Fruit fly (Drosophila melanogaster): Measurements from ENCODE around the gene CG33160.

DNA sequence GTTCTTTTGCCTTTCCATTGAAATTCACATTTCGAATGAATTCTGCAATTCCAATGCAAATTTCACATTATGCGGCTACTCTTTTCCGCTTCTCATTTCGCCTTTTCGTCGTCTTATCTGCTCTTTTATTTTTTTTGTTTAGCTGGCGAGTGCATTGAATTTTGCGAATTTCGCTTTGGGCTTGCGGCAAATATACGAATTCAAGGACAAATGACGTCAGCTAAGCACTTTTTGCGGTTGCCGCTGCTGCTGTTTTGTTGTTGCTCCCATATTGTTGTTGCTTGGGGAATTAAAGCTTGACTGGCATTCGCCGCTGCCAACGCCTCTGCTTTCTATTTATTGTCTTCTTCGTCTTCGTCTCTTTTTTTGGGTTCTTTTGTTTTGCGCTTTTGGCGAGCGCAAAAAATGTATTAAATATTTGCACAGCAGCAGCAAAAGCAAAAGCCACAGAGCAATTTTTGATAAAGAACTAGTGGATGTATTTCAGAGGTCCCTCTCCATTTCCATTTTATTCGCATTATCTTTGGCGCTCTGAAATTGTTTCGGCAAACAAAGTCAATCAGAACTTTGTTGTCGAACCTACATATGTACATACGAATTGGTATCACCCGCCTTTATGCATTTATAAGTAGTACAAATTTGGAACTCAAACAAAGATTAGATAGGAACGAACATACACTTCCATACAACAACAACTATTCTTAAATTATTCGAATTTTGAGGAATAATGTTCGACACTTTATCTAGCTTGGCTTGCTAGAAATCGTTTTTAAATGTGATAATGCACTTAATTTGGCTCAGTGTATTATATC is 33.8 kb upstream of the CG33160 start:
- no peak for TF ChIP-seq CG8478 (optimal IDR thresholded peaks at IDR 0.05)
- TF ChIP-seq pan (optimal IDR thresholded peaks at IDR 0.05): no peak
- no peak for TF ChIP-seq psq (optimal IDR thresholded peaks at IDR 0.05)
